Worm (Caenorhabditis elegans) whole organism, early embryonic: ENCODE measurements around the gene vhl-1.

Experiments
- B0310.2 ChIP-seq: sonication (generic microtip); optimal IDR thresholded peaks from 2 replicates; lab custom pipeline; 2016; ENCODE audit warnings: mild to moderate bottlenecking, missing genetic modification characterization, missing compliant biosample characterization
- aly-1 ChIP-seq: sonication (generic microtip); optimal IDR thresholded peaks from 2 replicates; lab custom pipeline; 2016; ENCODE audit warnings: missing genetic modification characterization, missing compliant biosample characterization
- ama-1 ChIP-seq: fragments of 150-350 bp; optimal IDR thresholded peaks from 2 replicates; lab custom pipeline; 2014
- ceh-13 ChIP-seq: fragments of 200-800 bp; sonication (Bioruptor generic); optimal IDR thresholded peaks from 2 replicates; lab custom pipeline; 2018; ENCODE audit warnings: mild to moderate bottlenecking, missing genetic modification characterization, missing compliant biosample characterization
- hnd-1 ChIP-seq: sonication (generic microtip); optimal IDR thresholded peaks from 2 replicates; lab custom pipeline; 2016; ENCODE audit warnings: missing genetic modification characterization, missing compliant biosample characterization
- pes-1 ChIP-seq: fragments of 200-800 bp; sonication (Bioruptor generic); IDR thresholded peaks from 2 replicates; pipeline ENCODE4 v1.3.6; 2022; ENCODE audit warnings: missing genetic modification reagents, missing genetic modification characterization, missing compliant biosample characterization
- scrt-1 ChIP-seq: fragments of 200-800 bp; sonication (Bioruptor generic); IDR thresholded peaks from 2 replicates; pipeline ENCODE4 v1.3.6; 2022; ENCODE audit warnings: missing genetic modification characterization, missing compliant biosample characterization
- tbx-11 ChIP-seq: fragments of 200-800 bp; sonication (Bioruptor generic); IDR thresholded peaks from 2 replicates; pipeline ENCODE4 v1.3.6; 2022; ENCODE audit warnings: missing genetic modification characterization, missing compliant biosample characterization
- tbx-37 ChIP-seq: fragments of 200-800 bp; sonication (Bioruptor generic); conservative IDR thresholded peaks from 2 replicates; pipeline ENCODE4 v1.3.6; 2022; ENCODE audit warnings: missing genetic modification reagents, missing genetic modification characterization, missing compliant biosample characterization

DNA sequence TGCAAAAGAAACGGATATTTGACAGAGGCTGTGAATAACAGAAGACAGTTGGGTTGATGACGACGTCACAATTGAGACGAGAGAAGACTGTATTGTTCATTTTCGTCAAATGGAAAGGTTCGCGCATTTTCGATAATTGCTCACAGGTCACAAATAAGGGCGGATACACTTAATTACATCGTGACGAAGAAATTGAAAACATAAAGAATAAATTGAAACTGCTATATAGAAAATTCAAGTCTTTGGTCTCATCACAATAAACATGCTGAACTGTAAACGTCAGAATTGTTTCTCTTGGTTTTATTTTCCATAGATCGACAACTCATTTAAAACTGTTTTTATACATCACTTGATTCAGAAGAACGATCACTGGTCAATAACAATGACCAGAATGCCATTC, 19.7 kb downstream of the vhl-1 start, which contains the start of gene ZK455.5:
- TF ChIP-seq aly-1 (tag; lab: Kevin White, UChicago) (no peak), tbx-37 (GFP tag; lab: Robert Waterston, UW) (no peak), hnd-1 (tag; lab: Kevin White, UChicago) (no peak), scrt-1 (GFP tag; lab: Robert Waterston, UW) (no peak), ama-1 (lab: Kevin White, UChicago) (no peak), pes-1 (no peak), tbx-11 (no peak), B0310.2 (no peak), ceh-13 (no peak)
